Worm (Caenorhabditis elegans): Measurements from ENCODE around the gene srx-90.

srx-90 gene

DNA sequence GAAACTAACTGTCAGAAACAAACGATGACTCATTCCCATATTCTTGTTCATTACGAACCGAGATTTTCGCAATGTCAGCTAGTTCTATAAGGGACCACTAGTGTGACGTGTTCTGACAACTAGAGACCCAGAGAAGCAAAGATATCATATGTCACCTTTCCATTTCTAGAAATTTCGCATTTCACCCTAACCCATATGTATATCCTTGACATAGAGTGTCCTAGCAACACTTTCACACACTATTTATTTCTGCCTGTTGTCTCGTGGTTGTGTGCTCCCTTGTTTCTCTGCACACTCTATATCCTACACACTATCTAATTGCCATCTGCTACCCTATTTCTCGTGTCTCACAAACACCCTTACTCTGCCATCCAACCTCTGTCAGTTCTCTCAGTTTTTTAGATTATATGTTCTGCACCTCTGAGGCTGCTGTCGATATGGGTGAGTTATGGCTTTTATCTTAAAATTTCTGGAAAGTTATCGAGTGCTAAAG is 32.0 kb upstream of the srx-90 start, which contains the start of the genes F38B7.17 and F38B7.3 (continued):
- TF ChIP-seq nhr-10 (tag; optimal IDR thresholded peaks at IDR 0.05): no peak
- no peak for TF ChIP-seq ZK546.5 (tag; optimal IDR thresholded peaks at IDR 0.05)
- TF ChIP-seq pha-4 (GFP tag; IDR thresholded peaks at IDR 0.05): no peak
- no peak for TF ChIP-seq pha-4 (tag; optimal IDR thresholded peaks at IDR 0.05)
- TF ChIP-seq fkh-10 (GFP tag; optimal IDR thresholded peaks at IDR 0.05): no peak
- TF ChIP-seq Y75B8A.6 (GFP tag; IDR thresholded peaks at IDR 0.05): no peak
- TF ChIP-seq vab-7 (GFP tag; IDR thresholded peaks at IDR 0.05): no peak
- TF ChIP-seq snpc-1.2 (GFP tag; IDR thresholded peaks at IDR 0.05): no peak
- TF ChIP-seq aha-1 (tag): no peak
- TF ChIP-seq zfp-3 (GFP tag; conservative IDR thresholded peaks at IDR 0.05): no peak
- no peak for TF ChIP-seq egl-43 (GFP tag; IDR thresholded peaks at IDR 0.05)
- no peak for TF ChIP-seq spr-3 (GFP tag; optimal IDR thresholded peaks at IDR 0.05)
- TF ChIP-seq R02D3.7 (tag; optimal IDR thresholded peaks at IDR 0.05): no peak
- no peak for TF ChIP-seq F10B5.3 (tag; optimal IDR thresholded peaks at IDR 0.05)
- TF ChIP-seq nhr-42 (GFP tag; IDR thresholded peaks at IDR 0.05): no peak
- TF ChIP-seq hlh-30 (tag; optimal IDR thresholded peaks at IDR 0.05; ENCODE audit: insufficient read depth): peak; percentile 93
- no peak for TF ChIP-seq nhr-111 (GFP tag; optimal IDR thresholded peaks at IDR 0.05)
- no peak for TF ChIP-seq zfp-2 (tag; optimal IDR thresholded peaks at IDR 0.05)
- TF ChIP-seq spr-1 (tag; optimal IDR thresholded peaks at IDR 0.05): no peak
- no peak for TF ChIP-seq sdz-12 (GFP tag; optimal IDR thresholded peaks at IDR 0.05)
- no peak for TF ChIP-seq mdt-29 (GFP tag; IDR thresholded peaks at IDR 0.05)
- TF ChIP-seq daf-19 (GFP tag; conservative IDR thresholded peaks at IDR 0.05): no peak
- no peak for TF ChIP-seq unc-130 (GFP tag; optimal IDR thresholded peaks at IDR 0.05)
- no peak for TF ChIP-seq lin-38 (GFP tag; IDR thresholded peaks at IDR 0.05)
- no peak for TF ChIP-seq F26F4.8 (GFP tag; conservative IDR thresholded peaks at IDR 0.05)
- TF ChIP-seq madf-5 (GFP tag; IDR thresholded peaks at IDR 0.05): no peak
- TF ChIP-seq snpc-4 (tag; optimal IDR thresholded peaks at IDR 0.05): no peak
- TF ChIP-seq ceh-28 (tag; optimal IDR thresholded peaks at IDR 0.05): no peak
- TF ChIP-seq duxl-1 (tag; optimal IDR thresholded peaks at IDR 0.05; ENCODE audit: poor library complexity): no peak
- no peak for TF ChIP-seq lin-39 (tag; optimal IDR thresholded peaks at IDR 0.05)
- no peak for TF ChIP-seq unc-39 (tag; optimal IDR thresholded peaks at IDR 0.05)
- TF ChIP-seq nhr-76 (tag; optimal IDR thresholded peaks at IDR 0.05): no peak
- no peak for TF ChIP-seq lin-13 (GFP tag; optimal IDR thresholded peaks at IDR 0.05)
- no peak for TF ChIP-seq lin-15B (tag; optimal IDR thresholded peaks at IDR 0.05)

DNA sequence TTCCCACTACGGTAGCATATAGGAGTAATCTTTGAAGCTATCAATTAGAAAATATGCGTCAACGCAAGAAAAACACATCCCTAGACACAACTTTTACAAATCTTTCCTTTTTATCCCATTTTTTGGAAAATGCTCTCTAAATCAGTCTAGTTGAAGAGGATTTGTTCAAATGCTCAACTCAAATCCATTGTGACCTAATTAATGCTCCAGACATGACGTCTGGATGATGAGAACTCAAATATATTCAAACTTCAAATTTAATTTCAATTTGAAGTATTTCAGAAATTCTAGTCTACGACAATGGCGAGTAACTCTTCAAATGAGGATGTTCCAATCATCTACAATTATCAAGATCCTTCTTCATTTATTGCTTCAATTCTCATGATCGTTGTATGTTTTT is 28.5 kb upstream of the srx-90 start, which contains the start of gene srx-85:
srx-85 (plus strand) TSS at position 301 of the 400 bp plus-strand sequence.
- TF ChIP-seq Y75B8A.6 (GFP tag; IDR thresholded peaks at IDR 0.05): no peak
- no peak for TF ChIP-seq nhr-76 (tag; optimal IDR thresholded peaks at IDR 0.05)
- TF ChIP-seq lin-15B (tag; optimal IDR thresholded peaks at IDR 0.05): no peak
- no peak for TF ChIP-seq arid-1 (GFP tag; conservative IDR thresholded peaks at IDR 0.05)
- no peak for TF ChIP-seq mdt-29 (GFP tag; IDR thresholded peaks at IDR 0.05)
- no peak for TF ChIP-seq gei-8 (GFP tag; optimal IDR thresholded peaks at IDR 0.05)
- TF ChIP-seq spr-3 (GFP tag; optimal IDR thresholded peaks at IDR 0.05): no peak
- no peak for TF ChIP-seq nhr-41 (GFP tag; IDR thresholded peaks at IDR 0.05)
- TF ChIP-seq lin-13 (GFP tag; optimal IDR thresholded peaks at IDR 0.05): no peak
- no peak for TF ChIP-seq zag-1 (tag; optimal IDR thresholded peaks at IDR 0.05)
- no peak for TF ChIP-seq F37D6.2 (tag; optimal IDR thresholded peaks at IDR 0.05)
- TF ChIP-seq Y105C5A.15 (GFP tag; IDR thresholded peaks at IDR 0.05): no peak
- TF ChIP-seq fos-1 (tag; optimal IDR thresholded peaks at IDR 0.05): no peak
- no peak for TF ChIP-seq pha-4 (GFP tag; IDR thresholded peaks at IDR 0.05)
- no peak for TF ChIP-seq pha-4 (tag; optimal IDR thresholded peaks at IDR 0.05)
- no peak for TF ChIP-seq ZK337.2 (GFP tag; IDR thresholded peaks at IDR 0.05)
- TF ChIP-seq ceh-82 (tag; optimal IDR thresholded peaks at IDR 0.05): no peak
- no peak for TF ChIP-seq ceh-20 (GFP tag; IDR thresholded peaks at IDR 0.05)
